Fruit fly (Drosophila melanogaster) whole organism, adult: ENCODE results near the gene Iru.
A peak's percentile ranks its signal among the peaks of the same experiment; 100 is the strongest.

Experiments used
- CG11617 ChIP-seq: fragments of 200-800 bp; sonication (Bioruptor generic); optimal IDR thresholded peaks from 2 replicates; lab custom pipeline; 2017; ENCODE audit warnings: mild to moderate bottlenecking, missing biosample characterization, missing genetic modification reagents, missing genetic modification characterization
- CG12768 ChIP-seq: fragments of 200-800 bp; sonication (Bioruptor generic); optimal IDR thresholded peaks from 2 replicates; lab custom pipeline; 2017; ENCODE audit warnings: missing biosample characterization, missing genetic modification characterization, mild to moderate bottlenecking, moderate library complexity, missing genetic modification reagents
- CG14711 ChIP-seq: fragments of 200-800 bp; sonication (Bioruptor generic); optimal IDR thresholded peaks from 2 replicates; lab custom pipeline; 2018; ENCODE audit warnings: missing biosample characterization, mild to moderate bottlenecking, missing genetic modification characterization, moderate library complexity
- CG1620 ChIP-seq: fragments of 200-800 bp; sonication (Bioruptor generic); optimal IDR thresholded peaks from 2 replicates; lab custom pipeline; 2016; ENCODE audit warnings: missing biosample characterization, missing genetic modification characterization
- CG33017 ChIP-seq: fragments of 200-800 bp; sonication (Bioruptor generic); optimal IDR thresholded peaks from 2 replicates; lab custom pipeline; 2018; ENCODE audit warnings: missing biosample characterization, mild to moderate bottlenecking, missing genetic modification characterization, moderate library complexity
- CG5204 ChIP-seq: fragments of 200-800 bp; sonication (Bioruptor generic); optimal IDR thresholded peaks from 2 replicates; lab custom pipeline; 2016; ENCODE audit warnings: missing biosample characterization, missing genetic modification characterization
- CG7045 ChIP-seq: fragments of 200-800 bp; sonication (Bioruptor generic); optimal IDR thresholded peaks from 2 replicates; lab custom pipeline; 2017; ENCODE audit warnings: missing biosample characterization, mild to moderate bottlenecking, missing genetic modification characterization
- CG7101 ChIP-seq: fragments of 200-800 bp; sonication (Bioruptor generic); optimal IDR thresholded peaks from 2 replicates; lab custom pipeline; 2018; ENCODE audit warnings: missing biosample characterization, mild to moderate bottlenecking, missing genetic modification characterization, moderate library complexity
- Clk ChIP-seq: fragments of 200-800 bp; sonication (Bioruptor generic); optimal IDR thresholded peaks from 2 replicates; lab custom pipeline; 2017; ENCODE audit warnings: missing biosample characterization, missing genetic modification characterization
- Crg-1 ChIP-seq: fragments of 200-800 bp; sonication (Bioruptor generic); optimal IDR thresholded peaks from 2 replicates; lab custom pipeline; 2016; ENCODE audit warnings: missing biosample characterization, missing genetic modification characterization
- Hr96 ChIP-seq: fragments of 200-800 bp; sonication (Bioruptor generic); optimal IDR thresholded peaks from 2 replicates; lab custom pipeline; 2016; ENCODE audit warnings: missing biosample characterization, missing genetic modification characterization
- Mnt ChIP-seq: fragments of 200-800 bp; sonication (Bioruptor generic); optimal IDR thresholded peaks from 2 replicates; lab custom pipeline; 2016; ENCODE audit warnings: missing biosample characterization, mild to moderate bottlenecking, missing genetic modification characterization
- bab1 ChIP-seq: fragments of 200-800 bp; sonication (Bioruptor generic); optimal IDR thresholded peaks from 3 replicates; lab custom pipeline; 2019; ENCODE audit warnings: missing biosample characterization, mild to moderate bottlenecking, missing genetic modification characterization, moderate library complexity
- cic ChIP-seq: fragments of 200-800 bp; sonication (Bioruptor generic); optimal IDR thresholded peaks from 2 replicates; lab custom pipeline; 2017; ENCODE audit warnings: missing biosample characterization, mild to moderate bottlenecking, missing genetic modification characterization, moderate library complexity
- cnc ChIP-seq, 2 experiments: fragments of >200 bp; optimal IDR thresholded peaks; 2 replicates each; lab custom pipeline; 2017
- kay ChIP-seq: fragments of 200-800 bp; sonication (Bioruptor generic); peaks from one replicate; lab custom pipeline; 2016; ENCODE audit warnings: missing biosample characterization, missing genetic modification characterization, borderline replicate concordance
- ovo ChIP-seq: fragments of 200-800 bp; sonication (Bioruptor generic); optimal IDR thresholded peaks from 2 replicates; lab custom pipeline; 2016; ENCODE audit warnings: missing biosample characterization, missing genetic modification characterization
- pad ChIP-seq: fragments of 200-800 bp; sonication (Bioruptor generic); optimal IDR thresholded peaks from 3 replicates; lab custom pipeline; 2017; ENCODE audit warnings: missing biosample characterization, missing genetic modification characterization, mild to moderate bottlenecking, moderate library complexity, missing genetic modification reagents
- tj ChIP-seq: fragments of 200-800 bp; sonication (Bioruptor generic); optimal IDR thresholded peaks from 3 replicates; lab custom pipeline; 2017; ENCODE audit warnings: missing biosample characterization, mild to moderate bottlenecking, missing genetic modification characterization, moderate library complexity
- toe ChIP-seq: fragments of 200-800 bp; sonication (Bioruptor generic); optimal IDR thresholded peaks from 2 replicates; lab custom pipeline; 2016; ENCODE audit warnings: missing biosample characterization, missing genetic modification characterization

Gene Iru

DNA sequence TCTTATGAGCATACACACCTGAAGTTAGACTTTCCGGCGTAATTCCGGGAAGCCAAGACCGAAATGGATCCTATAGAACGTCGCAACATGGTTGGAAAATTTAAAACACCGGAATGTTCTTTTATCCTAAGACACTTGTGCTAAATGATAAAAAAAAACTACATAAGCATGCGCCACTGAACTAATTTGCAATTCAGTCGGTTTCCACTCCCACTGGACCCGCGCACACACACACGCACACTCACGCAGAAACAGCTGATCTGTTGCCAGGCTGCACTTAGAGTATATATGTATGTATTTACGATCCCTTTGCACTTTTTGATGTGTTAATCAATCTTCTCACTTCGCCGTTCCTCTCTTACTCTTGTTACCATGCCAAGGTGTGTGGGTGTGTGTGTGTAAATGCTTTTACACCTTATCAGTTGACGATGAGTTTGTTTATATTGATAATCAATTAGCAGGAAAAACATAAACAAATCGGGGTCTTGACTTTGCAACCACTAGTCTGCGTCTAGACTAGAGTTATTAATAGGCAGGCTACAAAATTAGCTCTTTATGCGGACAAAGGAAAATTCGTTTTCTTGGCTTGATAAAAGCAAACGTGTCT is 42.3 kb downstream of the Iru start, which contains the start of gene Mst85C:
Gene Mst85C (plus strand): TSS at position 180 of the 607 bp plus-strand sequence.
- peak; percentile 61 for TF ChIP-seq tj (GFP tag; lab: Kevin White, UChicago)
- peak; percentile 28 for TF ChIP-seq CG12768 (GFP tag; lab: Kevin White, UChicago)
- no peak for TF ChIP-seq bab1 (GFP tag; lab: Kevin White, UChicago)
- no peak for TF ChIP-seq toe (GFP tag; lab: Kevin White, UChicago)
- TF ChIP-seq kay (GFP tag; lab: Kevin White, UChicago): peak; percentile 79
- peak; percentile 52 for TF ChIP-seq cic
- no peak for TF ChIP-seq CG11617 (GFP tag; lab: Kevin White, UChicago)
- no peak for TF ChIP-seq CG7101 (tag; lab: Kevin White, UChicago)
- no peak for TF ChIP-seq CG1620 (GFP tag; lab: Kevin White, UChicago)

DNA sequence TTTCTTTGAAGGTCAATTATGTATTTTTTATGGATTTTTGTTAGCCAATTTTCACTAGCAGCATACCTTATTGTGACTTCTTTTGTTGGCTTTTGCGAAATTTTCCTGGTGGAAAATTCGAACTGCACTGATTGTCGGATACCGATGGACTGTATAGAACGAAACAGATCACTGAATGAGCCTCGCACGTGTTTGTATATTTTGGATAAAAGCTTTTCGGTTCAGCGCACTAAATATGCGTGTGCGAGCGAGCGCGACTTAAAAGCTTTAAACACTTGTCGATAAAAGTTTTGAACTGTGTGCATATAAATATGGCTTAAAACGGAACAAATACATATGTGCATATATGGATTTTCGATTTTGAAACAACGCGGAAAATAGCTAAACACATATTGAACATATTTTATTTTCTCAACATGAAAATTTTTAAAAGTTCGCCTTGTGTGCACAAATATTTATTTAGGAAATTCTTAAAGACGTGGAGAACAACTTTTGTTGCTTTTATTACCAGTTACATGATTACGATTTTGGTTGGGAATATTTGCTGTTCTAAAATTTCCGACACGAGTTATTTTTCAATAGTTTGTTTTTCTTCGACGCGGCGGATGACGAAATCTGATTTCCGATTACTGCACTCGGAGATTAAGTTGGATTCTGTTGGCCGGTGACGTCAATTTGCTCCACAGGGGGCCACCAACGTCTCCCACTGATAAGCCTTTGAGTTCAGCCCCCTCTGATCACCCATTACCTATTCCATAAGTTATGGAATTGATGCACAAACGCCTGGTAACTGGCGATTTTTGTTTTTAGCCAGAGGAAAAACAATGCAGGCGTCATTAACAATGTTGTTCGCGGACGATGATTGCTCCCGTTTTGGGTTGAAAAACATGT is 43.1 kb downstream of the Iru start:
- TF ChIP-seq CG1620 (GFP tag; lab: Kevin White, UChicago): no peak
- TF ChIP-seq Crg-1 (GFP tag; lab: Kevin White, UChicago): no peak
- no peak for TF ChIP-seq cic
- TF ChIP-seq Mnt (GFP tag; lab: Kevin White, UChicago): peak; percentile 32
- no peak for TF ChIP-seq CG7101 (tag; lab: Kevin White, UChicago)
- no peak for TF ChIP-seq CG12768 (GFP tag; lab: Kevin White, UChicago)
- TF ChIP-seq ovo (GFP tag; lab: Kevin White, UChicago): no peak

DNA sequence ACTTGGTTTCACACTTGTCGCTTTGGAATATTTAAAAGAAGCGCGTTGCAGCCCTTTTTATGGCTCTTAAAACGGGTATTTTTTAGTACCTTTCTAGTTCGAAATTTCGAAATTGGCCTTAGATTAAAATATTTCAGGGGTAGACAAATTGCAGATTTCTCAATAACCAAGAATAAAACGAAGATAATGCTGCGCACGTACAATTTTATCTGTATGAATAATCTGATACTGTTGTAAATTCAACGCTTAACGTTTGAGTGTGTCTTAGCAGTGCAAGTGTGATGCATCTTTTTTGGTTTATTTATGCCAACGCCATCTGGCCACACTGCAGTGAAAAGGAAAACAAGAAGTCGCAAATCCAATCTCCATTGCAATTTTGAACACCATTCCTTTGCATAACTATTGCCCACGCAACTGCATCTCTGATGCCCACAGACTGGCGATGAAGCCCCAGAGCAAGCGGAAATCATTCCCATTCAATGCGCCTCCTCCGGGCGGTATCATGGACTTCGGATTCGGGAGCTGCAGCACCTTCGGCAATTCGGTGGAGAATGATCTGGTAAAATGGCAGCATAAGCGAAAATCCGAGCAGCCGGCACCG is 44.4 kb downstream of the Iru start, which contains the start of gene Nmdmc:
Gene Nmdmc (minus strand): TSS at position 37 of the 601 bp plus-strand sequence.
- TF ChIP-seq toe (GFP tag; lab: Kevin White, UChicago) (no peak), pad (GFP tag; lab: Kevin White, UChicago) (no peak), Mnt (GFP tag; lab: Kevin White, UChicago) (no peak), Clk (GFP tag; lab: Kevin White, UChicago) (no peak), cic (peak; percentile 3), tj (GFP tag; lab: Kevin White, UChicago) (no peak), CG7045 (GFP tag; lab: Kevin White, UChicago) (no peak), CG33017 (no peak), CG5204 (GFP tag; lab: Kevin White, UChicago) (no peak), CG12768 (GFP tag; lab: Kevin White, UChicago) (no peak), Hr96 (no peak), CG7101 (tag; lab: Kevin White, UChicago) (no peak), CG14711 (no peak), bab1 (GFP tag; lab: Kevin White, UChicago) (peak; percentile 19), cnc (optimal IDR thresholded peaks at IDR 0.05; lab: Kevin White, UChicago) (no peak), CG11617 (GFP tag; lab: Kevin White, UChicago) (no peak)

DNA sequence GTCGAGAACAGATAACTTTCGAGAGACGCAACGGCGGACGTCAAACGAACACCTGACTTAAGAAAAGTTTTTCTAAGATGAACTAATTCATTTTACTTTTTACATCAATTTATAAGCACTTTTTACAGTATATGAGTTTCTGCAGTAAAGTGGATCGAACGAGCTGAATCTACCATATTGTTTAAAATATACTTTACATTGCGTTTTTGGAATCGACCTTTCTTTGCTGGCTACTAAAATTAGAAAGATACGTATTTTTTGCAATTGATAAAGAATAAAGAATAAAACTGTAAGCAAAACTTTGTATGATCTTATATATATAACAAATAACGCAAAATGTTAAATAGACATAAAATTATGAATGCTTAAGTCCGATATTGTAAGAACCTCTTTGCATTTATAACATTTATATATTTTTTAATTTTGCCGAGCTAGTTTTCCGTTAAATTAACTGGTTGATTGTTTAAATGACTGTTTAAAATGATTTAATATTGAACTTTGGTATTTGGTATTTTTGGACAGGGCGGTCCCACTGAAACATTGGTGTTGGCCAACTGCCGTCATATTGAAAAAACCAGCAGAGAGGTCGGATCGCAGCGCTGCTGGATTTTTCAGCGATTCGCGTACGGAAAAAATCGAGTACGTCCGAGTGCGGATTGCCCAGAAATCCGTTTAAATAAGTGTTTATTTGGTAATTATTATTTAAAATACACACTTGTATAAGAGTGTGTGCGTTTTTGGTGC is 45.9 kb downstream of the Iru start, which contains the start of gene Kdm2:
Gene Kdm2 (plus strand): TSS at position 559 of the 744 bp plus-strand sequence.
- no peak for TF ChIP-seq pad (GFP tag; lab: Kevin White, UChicago)
- TF ChIP-seq CG11617 (GFP tag; lab: Kevin White, UChicago): no peak
- TF ChIP-seq CG14711: no peak
- peak; percentile 3 for TF ChIP-seq Mnt (GFP tag; lab: Kevin White, UChicago)
- peak; percentile 59 for TF ChIP-seq kay (GFP tag; lab: Kevin White, UChicago)
- peak; percentile 2 for TF ChIP-seq cic
- TF ChIP-seq CG7101 (tag; lab: Kevin White, UChicago): peak; percentile 55
- no peak for TF ChIP-seq Hr96
- TF ChIP-seq cnc (optimal IDR thresholded peaks at IDR 0.05; lab: Kevin White, UChicago): no peak
- TF ChIP-seq CG1620 (GFP tag; lab: Kevin White, UChicago): peak; percentile 49
- TF ChIP-seq ovo (GFP tag; lab: Kevin White, UChicago): no peak
- TF ChIP-seq Clk (GFP tag; lab: Kevin White, UChicago): no peak
- peak; percentile 14 for TF ChIP-seq tj (GFP tag; lab: Kevin White, UChicago)
- peak; percentile 47 for TF ChIP-seq bab1 (GFP tag; lab: Kevin White, UChicago)
- TF ChIP-seq CG5204 (GFP tag; lab: Kevin White, UChicago): no peak
- TF ChIP-seq CG33017: peak; percentile 49
- TF ChIP-seq CG12768 (GFP tag; lab: Kevin White, UChicago): peak; percentile 2
- no peak for TF ChIP-seq CG7045 (GFP tag; lab: Kevin White, UChicago)
- no peak for TF ChIP-seq toe (GFP tag; lab: Kevin White, UChicago)
- TF ChIP-seq Crg-1 (GFP tag; lab: Kevin White, UChicago): no peak

DNA sequence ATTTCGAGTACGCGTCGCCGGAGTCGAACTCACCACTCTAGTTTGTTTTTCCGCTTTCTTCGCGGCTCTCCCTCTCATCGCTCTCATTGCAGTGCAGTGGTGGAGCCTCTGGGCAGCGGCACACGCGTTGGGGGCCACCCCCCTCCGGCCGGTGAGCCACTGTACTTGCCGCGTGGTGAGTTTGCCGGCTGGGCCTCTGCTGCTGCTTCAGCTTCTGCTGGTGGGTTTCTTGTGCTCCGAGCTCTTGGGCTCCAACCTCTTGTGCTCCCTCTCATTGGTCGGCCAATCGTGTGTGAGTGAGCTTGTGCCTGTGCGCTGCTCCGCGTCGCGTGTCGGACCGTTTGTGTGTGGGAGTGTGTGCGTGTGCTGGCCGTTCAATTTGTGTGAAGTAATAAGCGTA is 46.8 kb downstream of the Iru start:
- TF ChIP-seq CG1620 (GFP tag; lab: Kevin White, UChicago) (no peak), pad (GFP tag; lab: Kevin White, UChicago) (peak; percentile 88), CG33017 (peak; percentile 61), kay (GFP tag; lab: Kevin White, UChicago) (no peak), cnc (optimal IDR thresholded peaks at IDR 0.05; lab: Kevin White, UChicago) (no peak), CG11617 (GFP tag; lab: Kevin White, UChicago) (no peak), Hr96 (peak; percentile 42), Clk (GFP tag; lab: Kevin White, UChicago) (peak; percentile 35), CG14711 (peak; percentile 17), bab1 (GFP tag; lab: Kevin White, UChicago) (peak; percentile 35), ovo (GFP tag; lab: Kevin White, UChicago) (peak; percentile 40), Crg-1 (GFP tag; lab: Kevin White, UChicago) (peak; percentile 9), CG7101 (tag; lab: Kevin White, UChicago) (peak; percentile 46), CG12768 (GFP tag; lab: Kevin White, UChicago) (peak; percentile 71), CG7045 (GFP tag; lab: Kevin White, UChicago) (peak; percentile 34), cic (peak; percentile 92), tj (GFP tag; lab: Kevin White, UChicago) (peak; percentile 52), toe (GFP tag; lab: Kevin White, UChicago) (no peak), CG5204 (GFP tag; lab: Kevin White, UChicago) (no peak), Mnt (GFP tag; lab: Kevin White, UChicago) (peak; percentile 87)
